Worm (Caenorhabditis elegans): ENCODE data around the gene Y22D7AL.11.

- no peak for TF ChIP-seq med-1 (GFP tag; optimal IDR thresholded peaks at IDR 0.05; ENCODE audit: insufficient read depth)
- TF ChIP-seq klf-2 (GFP tag; conservative IDR thresholded peaks at IDR 0.05): no peak
Observed at ce11 chrIII:1665373-1665772, 31.2 kb upstream of the Y22D7AL.11 start.

Measured in whole organism, midembryonic.